Worm (Caenorhabditis elegans): ENCODE data around the gene egl-3.
A peak's percentile ranks its signal among the peaks of the same experiment; 100 is the strongest.

The egl-3 gene

DNA sequence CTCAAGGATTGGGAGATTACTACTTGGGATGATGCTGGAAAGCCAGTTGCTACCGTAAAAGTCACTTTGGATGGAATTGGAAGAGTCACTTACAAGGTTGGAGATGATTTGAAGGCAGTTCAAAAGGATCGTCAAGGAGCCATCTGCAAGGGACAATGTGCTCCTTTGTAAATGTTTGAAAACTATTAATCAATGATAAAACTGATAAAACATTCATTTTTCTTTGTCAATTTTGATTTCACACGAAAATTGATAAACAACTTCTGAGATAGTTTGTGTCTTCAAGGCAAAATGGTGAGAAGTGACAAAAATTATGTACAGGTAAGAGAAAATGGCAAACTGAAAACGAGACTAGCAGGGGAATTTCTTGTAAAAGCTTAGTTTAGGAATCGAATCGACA, 28.8 kb upstream of the egl-3 start:
- TF ChIP-seq fos-1 (tag; optimal IDR thresholded peaks at IDR 0.05) = no peak
- no peak for TF ChIP-seq hlh-4 (tag; optimal IDR thresholded peaks at IDR 0.05)
- no peak for TF ChIP-seq grh-1 (GFP tag; IDR thresholded peaks at IDR 0.05)
- no peak for TF ChIP-seq unc-98 (GFP tag; IDR thresholded peaks at IDR 0.05)
- no peak for TF ChIP-seq ceh-82 (tag; optimal IDR thresholded peaks at IDR 0.05)
- TF ChIP-seq efl-1 (optimal IDR thresholded peaks at IDR 0.05) = no peak
- peak in 1 of 2 experiments; percentile 91 for TF ChIP-seq efl-1 (GFP tag; optimal IDR thresholded peaks at IDR 0.05 in 1 of 2)
- TF ChIP-seq nhr-90 (tag; optimal IDR thresholded peaks at IDR 0.05; ENCODE audit: poor library complexity) = no peak
- no peak for TF ChIP-seq nhr-237 (tag; optimal IDR thresholded peaks at IDR 0.05)
- TF ChIP-seq C16A3.4 (tag; optimal IDR thresholded peaks at IDR 0.05) = no peak
- TF ChIP-seq zag-1 (tag; optimal IDR thresholded peaks at IDR 0.05) = no peak
- peak; percentile 15 for TF ChIP-seq elt-2 (tag; optimal IDR thresholded peaks at IDR 0.05)
- no peak for TF ChIP-seq mef-2 (tag; optimal IDR thresholded peaks at IDR 0.05)

ce11 chrV:10201913-10202312, 28.4 kb upstream of the egl-3 start, which contains the start of gene ZK856.7:
Gene ZK856.7 (plus strand): TSS chrV:10202098.
- TF ChIP-seq nhr-20 (tag; optimal IDR thresholded peaks at IDR 0.05) (peak; percentile 16), blmp-1 (tag; optimal IDR thresholded peaks at IDR 0.05) (peak; percentile 9), nhr-237 (tag; optimal IDR thresholded peaks at IDR 0.05) (no peak)

DNA sequence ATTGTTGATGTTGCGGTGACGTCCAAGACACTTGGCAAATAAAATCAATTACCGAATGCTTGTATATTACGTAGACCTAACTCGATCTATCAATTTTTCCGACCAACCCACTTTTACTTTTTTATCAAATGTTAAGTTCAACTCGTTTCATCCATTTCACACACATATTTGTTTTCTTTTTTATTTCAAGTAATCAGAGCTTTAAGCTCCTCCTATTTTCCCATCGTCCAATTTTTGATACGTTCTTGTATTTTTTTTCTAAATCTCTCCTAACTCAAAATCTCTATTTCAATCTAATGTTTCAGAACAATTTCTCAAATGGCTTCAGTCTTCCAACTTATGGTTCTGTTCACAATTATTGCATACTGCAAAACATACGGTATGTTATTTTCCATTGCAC, 24.8 kb upstream of the egl-3 start, which contains the start of gene ZK856.6:
Gene ZK856.6, plus strand, starts transcription at position 301 of the 400 bp plus-strand sequence.
- TF ChIP-seq rnt-1 (tag; optimal IDR thresholded peaks at IDR 0.05) = no peak
- TF ChIP-seq tlp-1 (tag; optimal IDR thresholded peaks at IDR 0.05) = no peak
- TF ChIP-seq tbx-2 (tag; optimal IDR thresholded peaks at IDR 0.05) = no peak

ce11 chrV:10191242-10191641, 17.7 kb upstream of the egl-3 start:
- TF ChIP-seq skn-1 (tag; optimal IDR thresholded peaks at IDR 0.05) = no peak
- no peak for TF ChIP-seq nhr-71 (tag; optimal IDR thresholded peaks at IDR 0.05)
- TF ChIP-seq ztf-11 (tag; optimal IDR thresholded peaks at IDR 0.05) = no peak
- TF ChIP-seq egl-13 (tag; optimal IDR thresholded peaks at IDR 0.05) = no peak
- no peak for TF ChIP-seq irx-1 (tag; optimal IDR thresholded peaks at IDR 0.05)
- TF ChIP-seq nhr-12 (tag; optimal IDR thresholded peaks at IDR 0.05) = no peak
- TF ChIP-seq elt-3 (tag; optimal IDR thresholded peaks at IDR 0.05) = no peak
- TF ChIP-seq swsn-7 (tag; optimal IDR thresholded peaks at IDR 0.05) = no peak
- no peak for TF ChIP-seq xbp-1 (tag; optimal IDR thresholded peaks at IDR 0.05)
- no peak for TF ChIP-seq nhr-90 (tag; optimal IDR thresholded peaks at IDR 0.05; ENCODE audit: poor library complexity)
- no peak for TF ChIP-seq efl-3 (GFP tag; optimal IDR thresholded peaks at IDR 0.05)
- no peak for TF ChIP-seq alr-1 (tag; optimal IDR thresholded peaks at IDR 0.05; ENCODE audit: borderline replicate concordance)
- TF ChIP-seq ama-1 (optimal IDR thresholded peaks at IDR 0.05) = no peak
- TF ChIP-seq egl-27 (tag; optimal IDR thresholded peaks at IDR 0.05) = no peak
- no peak for TF ChIP-seq nhr-85 (tag)
- TF ChIP-seq pqm-1 (tag; optimal IDR thresholded peaks at IDR 0.05) = no peak

- TF ChIP-seq elt-2 (tag; optimal IDR thresholded peaks at IDR 0.05) = peak; percentile 90
- TF ChIP-seq lin-35 (GFP tag; optimal IDR thresholded peaks at IDR 0.05) = peak in 1 of 2 experiments; percentile 37
- no peak for TF ChIP-seq unc-30 (tag; optimal IDR thresholded peaks at IDR 0.05)
- peak; percentile 22 for TF ChIP-seq nhr-71 (tag; optimal IDR thresholded peaks at IDR 0.05)
- no peak for TF ChIP-seq hpl-2 (GFP tag; optimal IDR thresholded peaks at IDR 0.05)
- TF ChIP-seq sup-37 (GFP tag; optimal IDR thresholded peaks at IDR 0.05) = no peak
- peak; percentile 58 for TF ChIP-seq nhr-85 (tag)
- TF ChIP-seq jun-1 (tag; optimal IDR thresholded peaks at IDR 0.05) = no peak
- no peak for TF ChIP-seq tbx-2 (tag; optimal IDR thresholded peaks at IDR 0.05)
- TF ChIP-seq ztf-11 (tag; optimal IDR thresholded peaks at IDR 0.05) = no peak
- TF ChIP-seq Y116A8C.19 (tag; optimal IDR thresholded peaks at IDR 0.05; ENCODE audit: borderline replicate concordance) = no peak
- TF ChIP-seq efl-1 (optimal IDR thresholded peaks at IDR 0.05) = no peak
- peak in 1 of 2 experiments; percentile 66 for TF ChIP-seq efl-1 (GFP tag; optimal IDR thresholded peaks at IDR 0.05 in 1 of 2)
- TF ChIP-seq nhr-28 (tag; optimal IDR thresholded peaks at IDR 0.05) = no peak
- no peak for TF ChIP-seq aly-2 (tag; optimal IDR thresholded peaks at IDR 0.05)
These were observed 16.6 kb upstream of the egl-3 start, which contains the start of gene ZK856.5 for ce11 chrV:10190081-10190556. Gene ZK856.5 (minus strand): TSS chrV:10190131.

Measured in whole organism, L1 larva.